Worm (Caenorhabditis elegans) whole organism, young adult: ENCODE results near the gene cex-1.

ENCODE experiments used
- B0261.1 ChIP-seq: sonication (generic microtip); optimal IDR thresholded peaks from 2 replicates; lab custom pipeline; 2016; ENCODE audit warnings: mild to moderate bottlenecking, missing genetic modification characterization, moderate library complexity, missing compliant biosample characterization
- C06A6.2 ChIP-seq: fragments of 200-800 bp; sonication (Bioruptor generic); conservative IDR thresholded peaks from 2 replicates; pipeline ENCODE4 v1.3.6; 2022; ENCODE audit warnings: missing genetic modification characterization, missing compliant biosample characterization
- D2030.7 ChIP-seq: fragments of 200-800 bp; sonication (Bioruptor generic); IDR thresholded peaks from 2 replicates; pipeline ENCODE4 v1.3.6; 2022; ENCODE audit warnings: missing genetic modification reagents, missing genetic modification characterization, missing compliant biosample characterization
- F23B12.7 ChIP-seq: sonication (generic microtip); optimal IDR thresholded peaks from 2 replicates; lab custom pipeline; 2017; ENCODE audit warnings: missing genetic modification characterization, mild to moderate bottlenecking, missing compliant biosample characterization, antibody characterized with exemption, moderate library complexity; ENCODE audit not compliant: insufficient read depth
- F33H1.4 ChIP-seq: fragments of 200-800 bp; sonication (Bioruptor generic); IDR thresholded peaks from 2 replicates; pipeline ENCODE4 v1.3.6; 2022; ENCODE audit warnings: missing genetic modification reagents, missing genetic modification characterization, missing compliant biosample characterization
- F52B5.7 ChIP-seq: sonication (generic microtip); optimal IDR thresholded peaks from 2 replicates; lab custom pipeline; 2016; ENCODE audit warnings: mild to moderate bottlenecking, missing genetic modification characterization, missing compliant biosample characterization
- Y56A3A.18 ChIP-seq: fragments of 200-800 bp; sonication (Bioruptor generic); IDR thresholded peaks from 2 replicates; pipeline ENCODE4 v1.3.6; 2022; ENCODE audit warnings: missing genetic modification reagents, missing genetic modification characterization, missing compliant biosample characterization
- Y79H2A.3 ChIP-seq: fragments of 200-800 bp; sonication (Bioruptor generic); conservative IDR thresholded peaks from 2 replicates; pipeline ENCODE4 v1.3.6; 2022; ENCODE audit warnings: missing genetic modification reagents, missing genetic modification characterization, missing compliant biosample characterization
- attf-5 ChIP-seq: fragments of 200-800 bp; sonication (Bioruptor generic); optimal IDR thresholded peaks from 2 replicates; lab custom pipeline; 2018; ENCODE audit warnings: mild to moderate bottlenecking, missing genetic modification characterization, missing compliant biosample characterization
- attf-6 ChIP-seq: fragments of 200-800 bp; sonication (Bioruptor generic); IDR thresholded peaks from 2 replicates; pipeline ENCODE4 v1.3.6; 2022; ENCODE audit warnings: missing genetic modification reagents, missing genetic modification characterization, missing compliant biosample characterization
- bed-1 ChIP-seq: fragments of 200-800 bp; sonication (Bioruptor generic); IDR thresholded peaks from 2 replicates; pipeline ENCODE4 v1.3.6; 2022; ENCODE audit warnings: missing genetic modification reagents, missing genetic modification characterization, missing compliant biosample characterization
- cebp-1 ChIP-seq, 2 experiments: fragments of 200-800 bp in 1 of 2; sonication (Bioruptor generic) in 1 of 2; sonication (generic microtip) in 1 of 2; IDR thresholded peaks in 1 of 2; optimal IDR thresholded peaks in 1 of 2; 2 replicates each; pipeline versions ENCODE4 v1.3.6 to Lab custom; 2017 to 2022; ENCODE audit warnings: missing compliant biosample characterization in 2 of 2, missing genetic modification characterization in 2 of 2, mild to moderate bottlenecking in 1 of 2, missing genetic modification reagents in 1 of 2, moderate library complexity in 1 of 2
- ceh-100 ChIP-seq: fragments of 200-800 bp; sonication (Bioruptor generic); IDR thresholded peaks from 2 replicates; pipeline ENCODE4 v1.3.6; 2022; ENCODE audit warnings: missing genetic modification reagents, missing genetic modification characterization, missing compliant biosample characterization
- chd-7 ChIP-seq: sonication (generic microtip); optimal IDR thresholded peaks from 2 replicates; lab custom pipeline; 2016; ENCODE audit warnings: mild to moderate bottlenecking, missing genetic modification characterization, moderate library complexity, missing compliant biosample characterization
- dox-1 ChIP-seq: fragments of 200-800 bp; sonication (Bioruptor generic); IDR thresholded peaks from 2 replicates; pipeline ENCODE4 v1.3.6; 2022; ENCODE audit warnings: missing genetic modification reagents, missing genetic modification characterization, missing compliant biosample characterization
- dpl-1 ChIP-seq: fragments of 150-350 bp; optimal IDR thresholded peaks from 2 replicates; lab custom pipeline; 2014; ENCODE audit warnings: missing biosample characterization, missing genetic modification reagents, missing genetic modification characterization
- efl-1 ChIP-seq: fragments of 150-350 bp; optimal IDR thresholded peaks from 2 replicates; lab custom pipeline; 2014; ENCODE audit warnings: missing biosample characterization, missing genetic modification reagents, missing genetic modification characterization
- hlh-26 ChIP-seq: fragments of 200-800 bp; sonication (Bioruptor generic); conservative IDR thresholded peaks from 2 replicates; pipeline ENCODE4 v1.3.6; 2022; ENCODE audit warnings: missing genetic modification reagents, missing genetic modification characterization, missing compliant biosample characterization
- hrde-1 ChIP-seq: sonication (generic microtip); optimal IDR thresholded peaks from 2 replicates; lab custom pipeline; 2016; ENCODE audit warnings: missing genetic modification characterization, mild to moderate bottlenecking, missing compliant biosample characterization, moderate library complexity, missing genotype, missing genetic modification reagents, borderline replicate concordance
- lag-1 ChIP-seq: fragments of 200-800 bp; sonication (Bioruptor generic); IDR thresholded peaks from 2 replicates; pipeline ENCODE4 v1.3.6; 2022; ENCODE audit warnings: missing genetic modification reagents, missing genetic modification characterization, missing compliant biosample characterization
- let-526 ChIP-seq: fragments of 200-800 bp; sonication (Bioruptor generic); IDR thresholded peaks from 2 replicates; pipeline ENCODE4 v1.3.6; 2022; ENCODE audit warnings: missing genetic modification reagents, missing genetic modification characterization, missing compliant biosample characterization
- lin-26 ChIP-seq: fragments of 200-800 bp; sonication (Bioruptor generic); IDR thresholded peaks from 2 replicates; pipeline ENCODE4 v1.3.6; 2022; ENCODE audit warnings: missing genetic modification reagents, missing genetic modification characterization, missing compliant biosample characterization
- lir-1 ChIP-seq: fragments of 200-800 bp; sonication (Bioruptor generic); conservative IDR thresholded peaks from 2 replicates; pipeline ENCODE4 v1.3.6; 2022; ENCODE audit warnings: missing genetic modification reagents, missing genetic modification characterization, missing compliant biosample characterization
- lsy-27 ChIP-seq: sonication (generic microtip); optimal IDR thresholded peaks from 2 replicates; lab custom pipeline; 2017; ENCODE audit warnings: missing genetic modification characterization, mild to moderate bottlenecking, missing compliant biosample characterization, antibody characterized with exemption, missing genotype, borderline replicate concordance; ENCODE audit not compliant: insufficient read depth
- nhr-120 ChIP-seq: fragments of 200-800 bp; sonication (Bioruptor generic); IDR thresholded peaks from 2 replicates; pipeline ENCODE4 v1.3.6; 2022; ENCODE audit warnings: missing genetic modification characterization, missing compliant biosample characterization
- rec-8 ChIP-seq, 2 experiments: sonication (generic microtip); optimal IDR thresholded peaks; 2 replicates each; lab custom pipeline; 2016; ENCODE audit warnings: mild to moderate bottlenecking in 2 of 2, missing genetic modification characterization in 2 of 2, missing genetic modification reagents in 2 of 2, missing genotype in 2 of 2, missing biosample characterization in 1 of 2, missing compliant biosample characterization in 1 of 2, moderate library complexity in 1 of 2
- sdz-38 ChIP-seq: sonication (generic microtip); optimal IDR thresholded peaks from 2 replicates; lab custom pipeline; 2016; ENCODE audit warnings: missing genotype, missing genetic modification characterization, missing compliant biosample characterization
- sea-2 ChIP-seq: fragments of 200-800 bp; sonication (Bioruptor generic); IDR thresholded peaks from 2 replicates; pipeline ENCODE4 v1.3.6; 2022; ENCODE audit warnings: missing genetic modification characterization, missing compliant biosample characterization
- somi-1 ChIP-seq: fragments of 200-800 bp; sonication (Bioruptor generic); optimal IDR thresholded peaks from 2 replicates; lab custom pipeline; 2018; ENCODE audit warnings: mild to moderate bottlenecking, missing genetic modification characterization, missing compliant biosample characterization
- tbx-9 ChIP-seq: sonication (generic microtip); optimal IDR thresholded peaks from 2 replicates; lab custom pipeline; 2016; ENCODE audit warnings: borderline replicate concordance, missing genetic modification characterization, inconsistent platforms, missing compliant biosample characterization
- tlf-1 ChIP-seq: fragments of 200-800 bp; sonication (Bioruptor generic); optimal IDR thresholded peaks from 2 replicates; lab custom pipeline; 2018; ENCODE audit warnings: mild to moderate bottlenecking, missing genetic modification characterization, missing compliant biosample characterization
- xnd-1 ChIP-seq: sonication (generic microtip); optimal IDR thresholded peaks from 2 replicates; lab custom pipeline; 2016; ENCODE audit warnings: missing genotype, missing genetic modification reagents, missing genetic modification characterization, missing compliant biosample characterization
- ztf-18 ChIP-seq: sonication (generic microtip); optimal IDR thresholded peaks from 2 replicates; lab custom pipeline; 2016; ENCODE audit warnings: missing genotype, mild to moderate bottlenecking, missing genetic modification characterization, missing compliant biosample characterization
- ztf-25 ChIP-seq: fragments of 200-800 bp; sonication (Bioruptor generic); IDR thresholded peaks from 2 replicates; pipeline ENCODE4 v1.3.6; 2022; ENCODE audit warnings: missing genetic modification reagents, missing genetic modification characterization, missing compliant biosample characterization
- ztf-6 ChIP-seq: fragments of 200-800 bp; sonication (Bioruptor generic); IDR thresholded peaks from 2 replicates; pipeline ENCODE4 v1.3.6; 2022; ENCODE audit warnings: missing genetic modification reagents, missing genetic modification characterization, missing compliant biosample characterization

cex-1 gene

ce11 chrII:5497541-5497940 is 50.1 kb downstream of the cex-1 start (continued):
- TF ChIP-seq F23B12.7 (tag; lab: Kevin White, UChicago), result no peak
- TF ChIP-seq tbx-9 (tag; lab: Kevin White, UChicago), result no peak
- 0 out of 2 replicates have a peak, but pooled peaks have one; percentile 27 for TF ChIP-seq D2030.7
- TF ChIP-seq ceh-100 (GFP tag; lab: Robert Waterston, UW), result no peak
- TF ChIP-seq let-526 (GFP tag; lab: Robert Waterston, UW), result no peak
- no peak for TF ChIP-seq lsy-27 (tag; lab: Kevin White, UChicago)
- no peak for TF ChIP-seq attf-6
- TF ChIP-seq F33H1.4, result no peak
- no peak for TF ChIP-seq rec-8 (tag; optimal IDR thresholded peaks at IDR 0.05; lab: Kevin White, UChicago)
- no peak for TF ChIP-seq F52B5.7 (tag; lab: Kevin White, UChicago)
- TF ChIP-seq lag-1 (GFP tag; lab: Robert Waterston, UW), result no peak
- no peak for TF ChIP-seq ztf-6 (GFP tag; lab: Robert Waterston, UW)
- TF ChIP-seq xnd-1 (tag; lab: Kevin White, UChicago), result peak; percentile 44
- no peak for TF ChIP-seq hrde-1 (tag; lab: Kevin White, UChicago)
- TF ChIP-seq ztf-18, result no peak
- no peak for TF ChIP-seq chd-7
- no peak; the same call in 1 of the 2 replicates for TF ChIP-seq dox-1 (GFP tag; lab: Robert Waterston, UW)
- TF ChIP-seq somi-1 (GFP tag; lab: Kevin White, UChicago), result no peak
- no peak for TF ChIP-seq attf-5 (GFP tag; lab: Kevin White, UChicago)
- TF ChIP-seq C06A6.2 (GFP tag; lab: Robert Waterston, UW), result no peak
- 0 out of 2 replicates have a peak, but pooled peaks have one; percentile 42 for TF ChIP-seq Y56A3A.18 (GFP tag; lab: Robert Waterston, UW)
- no peak for TF ChIP-seq B0261.1 (tag; lab: Kevin White, UChicago)
- no peak for TF ChIP-seq bed-1 (GFP tag; lab: Robert Waterston, UW)
- peak; percentile 59 for TF ChIP-seq efl-1 (GFP tag; lab: Kevin White, UChicago)
- TF ChIP-seq hlh-26 (GFP tag; lab: Robert Waterston, UW), result no peak
- no peak for TF ChIP-seq lir-1 (GFP tag; lab: Robert Waterston, UW)
- no peak for TF ChIP-seq nhr-120
- TF ChIP-seq sdz-38, result no peak
- TF ChIP-seq dpl-1 (GFP tag; lab: Kevin White, UChicago), result peak; percentile 14
- TF ChIP-seq sea-2 (GFP tag; lab: Robert Waterston, UW), result no peak
- TF ChIP-seq ztf-25 (GFP tag; lab: Robert Waterston, UW), result no peak
- TF ChIP-seq lin-26, result 0 out of 2 replicates have a peak, but pooled peaks have one; percentile 44
- TF ChIP-seq cebp-1 (GFP tag; IDR thresholded peaks at IDR 0.05; lab: Robert Waterston, UW), result no peak
- TF ChIP-seq cebp-1 (tag; optimal IDR thresholded peaks at IDR 0.05; lab: Kevin White, UChicago), result no peak
- no peak for TF ChIP-seq Y79H2A.3 (GFP tag; lab: Robert Waterston, UW)
- no peak for TF ChIP-seq tlf-1 (GFP tag; lab: Kevin White, UChicago)
